Worm (Caenorhabditis elegans): ENCODE measurements around the gene fbxa-82.

Gene fbxa-82

DNA sequence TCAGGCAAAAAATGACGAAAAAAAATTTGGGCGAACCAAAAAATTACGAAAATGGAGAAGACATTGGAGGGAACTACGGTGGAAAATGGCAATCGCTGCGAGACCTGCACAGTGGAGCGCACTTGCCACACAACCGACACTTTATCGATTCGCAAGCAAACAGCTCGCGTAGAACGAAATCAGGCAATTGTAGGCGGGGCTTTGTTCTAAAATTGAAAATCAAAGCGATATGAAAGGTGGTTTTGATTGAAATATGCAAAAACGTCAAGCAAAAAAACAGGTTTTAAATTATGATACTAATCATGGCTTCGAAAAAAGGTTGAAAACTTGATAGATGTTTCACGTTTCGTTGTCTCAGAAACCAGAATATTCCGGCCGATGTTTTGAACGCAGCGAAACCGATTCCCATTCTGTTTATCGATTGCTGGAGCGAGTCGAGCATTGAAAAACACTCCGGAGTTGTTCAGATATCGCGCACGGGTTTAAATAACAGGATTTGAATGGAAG, 50.1 kb downstream of the fbxa-82 start, which contains the start of the genes fib-1 and mut-15 (continued):
- TF ChIP-seq arid-1 (GFP tag; conservative IDR thresholded peaks at IDR 0.05) (0 out of 2 replicates have a peak, but pooled peaks have one; percentile 55), zfp-2 (tag; optimal IDR thresholded peaks at IDR 0.05) (peak; percentile 69), skn-1 (tag; optimal IDR thresholded peaks at IDR 0.05) (no peak), saeg-2 (GFP tag; IDR thresholded peaks at IDR 0.05) (no peak), lir-3 (tag; optimal IDR thresholded peaks at IDR 0.05) (no peak), F44E2.7 (GFP tag; IDR thresholded peaks at IDR 0.05) (no peak), ces-1 (GFP tag; optimal IDR thresholded peaks at IDR 0.05) (no peak), dmd-9 (GFP tag; IDR thresholded peaks at IDR 0.05) (peak; percentile 78; the same call in 1 of the 2 replicates), nhr-10 (tag; optimal IDR thresholded peaks at IDR 0.05) (no peak), duxl-1 (tag; optimal IDR thresholded peaks at IDR 0.05; ENCODE audit: poor library complexity) (peak; percentile 62), madf-9 (GFP tag; conservative IDR thresholded peaks at IDR 0.05) (no peak), T20F7.1 (GFP tag; optimal IDR thresholded peaks at IDR 0.05) (peak; percentile 91), daf-16 (GFP tag; optimal IDR thresholded peaks at IDR 0.05) (peak in 1 of 2 experiments; percentile 42), daf-16 (tag; optimal IDR thresholded peaks at IDR 0.05) (peak; percentile 54), nhr-77 (tag; optimal IDR thresholded peaks at IDR 0.05) (peak; percentile 94), Y105C5A.15 (GFP tag; IDR thresholded peaks at IDR 0.05) (no peak), spr-1 (tag; optimal IDR thresholded peaks at IDR 0.05) (peak; percentile 71), dve-1 (tag; optimal IDR thresholded peaks at IDR 0.05; ENCODE audit: insufficient read depth) (peak; percentile 89), hlh-11 (tag; optimal IDR thresholded peaks at IDR 0.05) (peak; percentile 88), ceh-62 (tag; optimal IDR thresholded peaks at IDR 0.05) (no peak), lin-39 (tag; optimal IDR thresholded peaks at IDR 0.05) (no peak), php-3 (GFP tag; IDR thresholded peaks at IDR 0.05) (0 out of 2 replicates have a peak, but pooled peaks have one; percentile 19), snpc-1.2 (GFP tag; IDR thresholded peaks at IDR 0.05) (no peak), lim-7 (GFP tag; IDR thresholded peaks at IDR 0.05) (no peak), dpl-1 (GFP tag; optimal IDR thresholded peaks at IDR 0.05) (peak; percentile 81), madf-5 (GFP tag; IDR thresholded peaks at IDR 0.05) (no peak), ceh-44 (GFP tag; IDR thresholded peaks at IDR 0.05) (peak; percentile 75), hif-1 (tag; optimal IDR thresholded peaks at IDR 0.05) (peak in 1 of 2 experiments; percentile 91), tag-97 (GFP tag; IDR thresholded peaks at IDR 0.05) (no peak), nhr-11 (tag; optimal IDR thresholded peaks at IDR 0.05) (peak; percentile 91), mxl-2 (GFP tag; conservative IDR thresholded peaks at IDR 0.05) (no peak), unc-62 (GFP tag; optimal IDR thresholded peaks at IDR 0.05 in 1 of 2) (peak in 1 of 2 experiments; percentile 99), unc-62 (tag; optimal IDR thresholded peaks at IDR 0.05) (no peak), zip-2 (tag; optimal IDR thresholded peaks at IDR 0.05) (no peak), fos-1 (tag; optimal IDR thresholded peaks at IDR 0.05) (no peak), nhr-42 (GFP tag; IDR thresholded peaks at IDR 0.05) (peak; percentile 89; the same call in 1 of the 2 replicates), egl-43 (GFP tag; IDR thresholded peaks at IDR 0.05) (0 out of 2 replicates have a peak, but pooled peaks have one; percentile 45), nhr-76 (tag; optimal IDR thresholded peaks at IDR 0.05) (no peak), ceh-32 (tag; optimal IDR thresholded peaks at IDR 0.05; ENCODE audit: poor library complexity) (no peak), aha-1 (tag) (peak; percentile 24), cey-2 (tag; optimal IDR thresholded peaks at IDR 0.05; ENCODE audit: borderline replicate concordance, insufficient read depth) (no peak), lsy-2 (tag; optimal IDR thresholded peaks at IDR 0.05) (peak; percentile 89 to 97), unc-39 (tag; optimal IDR thresholded peaks at IDR 0.05) (no peak), daf-12 (tag; optimal IDR thresholded peaks at IDR 0.05) (no peak), mxl-3 (GFP tag; optimal IDR thresholded peaks at IDR 0.05) (peak; percentile 78), lin-38 (GFP tag; IDR thresholded peaks at IDR 0.05) (peak; percentile 99), attf-4 (tag; optimal IDR thresholded peaks at IDR 0.05) (no peak), ceh-20 (GFP tag; IDR thresholded peaks at IDR 0.05) (peak; percentile 86), mes-2 (tag; optimal IDR thresholded peaks at IDR 0.05; ENCODE audit: poor library complexity, severe bottlenecking) (peak; percentile 96), dmd-6 (GFP tag; IDR thresholded peaks at IDR 0.05) (peak; percentile 80), F10B5.3 (tag; optimal IDR thresholded peaks at IDR 0.05) (no peak)

All from whole organism, L4 larva.